Fruit fly (Drosophila melanogaster) whole organism, embryonic: ENCODE measurements around the gene CG45105.
A peak's percentile ranks its signal among the peaks of the same experiment; 100 is the strongest.

Source experiments
- Atf3 ChIP-seq: fragments of 200-800 bp; sonication (Bioruptor generic); optimal IDR thresholded peaks from 3 replicates; lab custom pipeline; 2016; ENCODE audit warnings: missing biosample characterization, missing genetic modification characterization
- Bdp1 ChIP-seq: fragments of 200-800 bp; sonication (Bioruptor generic); optimal IDR thresholded peaks from 3 replicates; lab custom pipeline; 2016; ENCODE audit warnings: missing biosample characterization, missing genetic modification characterization
- BtbVII ChIP-seq: fragments of 200-800 bp; sonication (Bioruptor generic); optimal IDR thresholded peaks from 3 replicates; lab custom pipeline; 2017; ENCODE audit warnings: missing biosample characterization, mild to moderate bottlenecking, missing genetic modification characterization
- CG10654 ChIP-seq: fragments of 200-800 bp; sonication (Bioruptor generic); optimal IDR thresholded peaks from 2 replicates; lab custom pipeline; 2016; ENCODE audit warnings: missing biosample characterization, missing genetic modification characterization
- CG11504 ChIP-seq: fragments of 200-800 bp; sonication (Bioruptor generic); optimal IDR thresholded peaks from 3 replicates; lab custom pipeline; 2019; ENCODE audit warnings: missing biosample characterization, mild to moderate bottlenecking, missing genetic modification characterization, moderate library complexity
- CG12155 ChIP-seq: fragments of 200-800 bp; sonication (Bioruptor generic); optimal IDR thresholded peaks from 3 replicates; lab custom pipeline; 2016; ENCODE audit warnings: missing biosample characterization, missing genetic modification characterization
- CG12219 ChIP-seq: fragments of 200-800 bp; sonication (Bioruptor generic); optimal IDR thresholded peaks from 3 replicates; lab custom pipeline; 2018; ENCODE audit warnings: missing biosample characterization, mild to moderate bottlenecking, missing genetic modification characterization
- CG15011 ChIP-seq: fragments of 200-800 bp; sonication (Bioruptor generic); optimal IDR thresholded peaks from 3 replicates; lab custom pipeline; 2018; ENCODE audit warnings: missing biosample characterization, mild to moderate bottlenecking, missing genetic modification characterization
- CG1603 ChIP-seq: fragments of 200-800 bp; sonication (Bioruptor generic); optimal IDR thresholded peaks from 2 replicates; lab custom pipeline; 2019; ENCODE audit warnings: missing biosample characterization, mild to moderate bottlenecking, missing genetic modification characterization, moderate library complexity
- CG2116 ChIP-seq: fragments of 200-800 bp; sonication (Bioruptor generic); optimal IDR thresholded peaks from 3 replicates; lab custom pipeline; 2018; ENCODE audit warnings: missing biosample characterization, mild to moderate bottlenecking, missing genetic modification characterization
- CG3163 ChIP-seq: fragments of 200-800 bp; sonication (Bioruptor generic); optimal IDR thresholded peaks from 3 replicates; lab custom pipeline; 2016; ENCODE audit warnings: missing biosample characterization, missing genetic modification characterization
- CG34224 ChIP-seq: fragments of 200-800 bp; sonication (Bioruptor generic); IDR thresholded peaks from 3 replicates; pipeline ENCODE4 v1.3.6; 2022; ENCODE audit warnings: missing biosample characterization, missing genetic modification characterization; ENCODE audit not compliant: partially characterized antibody
- CG4328 ChIP-seq: fragments of 200-800 bp; sonication (Bioruptor generic); optimal IDR thresholded peaks from 3 replicates; lab custom pipeline; 2017; ENCODE audit warnings: missing biosample characterization, missing genetic modification reagents, missing genetic modification characterization
- CG4707 ChIP-seq: fragments of 200-800 bp; sonication (Bioruptor generic); optimal IDR thresholded peaks from 2 replicates; lab custom pipeline; 2018; ENCODE audit warnings: missing biosample characterization, mild to moderate bottlenecking, missing genetic modification characterization, moderate library complexity
- CG6175 ChIP-seq: fragments of 200-800 bp; sonication (Bioruptor generic); IDR thresholded peaks from 3 replicates; pipeline ENCODE4 v1.3.6; 2022; ENCODE audit warnings: missing biosample characterization, missing genetic modification characterization
- CG7928 ChIP-seq: fragments of 200-800 bp; sonication (Bioruptor generic); optimal IDR thresholded peaks from 2 replicates; lab custom pipeline; 2017; ENCODE audit warnings: missing biosample characterization, mild to moderate bottlenecking, missing genetic modification characterization
- CG7987 ChIP-seq: fragments of 200-800 bp; sonication (Bioruptor generic); optimal IDR thresholded peaks from 2 replicates; lab custom pipeline; 2018; ENCODE audit warnings: missing biosample characterization, mild to moderate bottlenecking, missing genetic modification characterization, moderate library complexity
- CG8478 ChIP-seq: fragments of >200 bp; optimal IDR thresholded peaks from 2 replicates; lab custom pipeline; 2018
- CG8944 ChIP-seq: fragments of 200-800 bp; sonication (Bioruptor generic); optimal IDR thresholded peaks from 3 replicates; lab custom pipeline; 2016; ENCODE audit warnings: missing biosample characterization, missing genetic modification characterization
- CG9932 ChIP-seq: fragments of 200-800 bp; sonication (Bioruptor generic); IDR thresholded peaks from 2 replicates; pipeline ENCODE4 v1.3.6; 2022; ENCODE audit warnings: missing biosample characterization, missing genetic modification characterization
- CHES-1-like ChIP-seq: fragments of 200-800 bp; sonication (Bioruptor generic); optimal IDR thresholded peaks from 2 replicates; lab custom pipeline; 2016; ENCODE audit warnings: missing biosample characterization, missing genetic modification characterization
- Dfd ChIP-seq, 2 experiments: fragments of >200 bp; optimal IDR thresholded peaks; 2 replicates each; lab custom pipeline; 2017; ENCODE audit warnings: missing biosample characterization in 2 of 2, missing genetic modification characterization in 2 of 2
- Doc2 ChIP-seq: fragments of 200-800 bp; sonication (Bioruptor generic); IDR thresholded peaks from 2 replicates; pipeline ENCODE4 v1.3.6; 2022; ENCODE audit warnings: missing biosample characterization, missing genetic modification characterization
- E2f2 ChIP-seq: fragments of 200-800 bp; sonication (Bioruptor generic); IDR thresholded peaks from 2 replicates; pipeline ENCODE4 v1.3.6; 2022; ENCODE audit warnings: missing biosample characterization, missing genetic modification characterization
- Elba2 ChIP-seq: fragments of 200-800 bp; sonication (Bioruptor generic); optimal IDR thresholded peaks from 3 replicates; lab custom pipeline; 2016; ENCODE audit warnings: missing biosample characterization, missing genetic modification characterization
- Gsc ChIP-seq: fragments of 200-800 bp; sonication (Bioruptor generic); IDR thresholded peaks from 2 replicates; pipeline ENCODE4 v1.3.6; 2022; ENCODE audit warnings: missing biosample characterization, missing genetic modification characterization
- Kr ChIP-seq: fragments of 200-800 bp; sonication (Bioruptor generic); optimal IDR thresholded peaks from 2 replicates; lab custom pipeline; 2017; ENCODE audit warnings: missing biosample characterization, mild to moderate bottlenecking, missing genetic modification characterization
- Lpt ChIP-seq: fragments of >200 bp; optimal IDR thresholded peaks from 2 replicates; lab custom pipeline; 2018; ENCODE audit warnings: missing biosample characterization, missing genetic modification characterization
- Med ChIP-seq: fragments of 200-800 bp; sonication (Bioruptor generic); peaks from one replicate; lab custom pipeline; 2016; ENCODE audit warnings: missing biosample characterization, missing genetic modification characterization, mild to moderate bottlenecking, inconsistent platforms, moderate library complexity
- Stat92E ChIP-seq, 3 experiments: fragments of >200 bp in 2 of 3; fragments of 200-800 bp in 1 of 3; sonication (Bioruptor generic) in 1 of 3; optimal IDR thresholded peaks; 2 replicates each; lab custom pipeline; 2017 to 2019; ENCODE audit warnings: missing biosample characterization in 3 of 3, missing genetic modification characterization in 3 of 3, mild to moderate bottlenecking in 1 of 3, moderate library complexity in 1 of 3
- Trl ChIP-seq, 3 experiments: fragments of >200 bp in 2 of 3; fragments of 200-800 bp in 1 of 3; sonication (Bioruptor generic) in 1 of 3; optimal IDR thresholded peaks; 2 replicates in 1 of 3; 3 replicates in 2 of 3; lab custom pipeline; 2016 to 2017; ENCODE audit warnings: missing biosample characterization in 1 of 3, missing genetic modification characterization in 1 of 3
- al ChIP-seq: fragments of 200-800 bp; sonication (Bioruptor generic); IDR thresholded peaks from 2 replicates; pipeline ENCODE4 v1.3.6; 2022; ENCODE audit warnings: missing biosample characterization, missing genetic modification characterization
- br ChIP-seq: fragments of >200 bp; optimal IDR thresholded peaks from 2 replicates; lab custom pipeline; 2017
- bsh ChIP-seq, 2 experiments: fragments of 200-800 bp; sonication (Bioruptor generic); optimal IDR thresholded peaks; 2 replicates each; lab custom pipeline; 2017 to 2018; ENCODE audit warnings: mild to moderate bottlenecking in 2 of 2, missing biosample characterization in 2 of 2, missing genetic modification characterization in 2 of 2, moderate library complexity in 1 of 2
- cato ChIP-seq: fragments of 200-800 bp; sonication (Bioruptor generic); optimal IDR thresholded peaks from 2 replicates; lab custom pipeline; 2016; ENCODE audit warnings: missing biosample characterization, missing genetic modification characterization, borderline replicate concordance
- chinmo ChIP-seq: fragments of 200-800 bp; sonication (Bioruptor generic); IDR thresholded peaks from 4 replicates; pipeline ENCODE4 v1.3.6; 2022; ENCODE audit warnings: missing biosample characterization, missing genetic modification characterization; ENCODE audit not compliant: partially characterized antibody
- ci ChIP-seq: fragments of 200-800 bp; sonication (Bioruptor generic); IDR thresholded peaks from 3 replicates; pipeline ENCODE4 v1.3.6; 2022; ENCODE audit warnings: missing biosample characterization, missing genetic modification characterization
- dan ChIP-seq: fragments of 200-800 bp; sonication (Bioruptor generic); IDR thresholded peaks from 2 replicates; pipeline ENCODE4 v1.3.6; 2022; ENCODE audit warnings: missing biosample characterization, missing genetic modification characterization
- dm ChIP-seq: fragments of 200-800 bp; sonication (Bioruptor generic); optimal IDR thresholded peaks from 3 replicates; lab custom pipeline; 2016; ENCODE audit warnings: missing biosample characterization, missing genetic modification characterization
- fd3F ChIP-seq: fragments of 200-800 bp; sonication (Bioruptor generic); optimal IDR thresholded peaks from 2 replicates; lab custom pipeline; 2018; ENCODE audit warnings: missing biosample characterization, mild to moderate bottlenecking, missing genetic modification characterization, moderate library complexity
- gsb ChIP-seq: fragments of 200-800 bp; sonication (Bioruptor generic); IDR thresholded peaks from 2 replicates; pipeline ENCODE4 v1.3.6; 2022; ENCODE audit warnings: missing biosample characterization, missing genetic modification characterization
- hb ChIP-seq: fragments of 200-800 bp; sonication (Bioruptor generic); IDR thresholded peaks from 3 replicates; pipeline ENCODE4 v1.3.6; 2022; ENCODE audit warnings: missing biosample characterization, missing genetic modification characterization; ENCODE audit not compliant: partially characterized antibody
- ind ChIP-seq: fragments of 200-800 bp; sonication (Bioruptor generic); optimal IDR thresholded peaks from 3 replicates; lab custom pipeline; 2016; ENCODE audit warnings: missing biosample characterization, missing genetic modification characterization
- luna ChIP-seq: fragments of 200-800 bp; sonication (Bioruptor generic); optimal IDR thresholded peaks from 2 replicates; lab custom pipeline; 2016; ENCODE audit warnings: missing biosample characterization, missing genetic modification characterization
- mirr ChIP-seq: fragments of 200-800 bp; sonication (Bioruptor generic); optimal IDR thresholded peaks from 3 replicates; lab custom pipeline; 2018; ENCODE audit warnings: missing biosample characterization, mild to moderate bottlenecking, missing genetic modification characterization
- pho ChIP-seq: fragments of 200-800 bp; sonication (Bioruptor generic); optimal IDR thresholded peaks from 2 replicates; lab custom pipeline; 2016; ENCODE audit warnings: missing biosample characterization, missing genetic modification characterization
- phol ChIP-seq: fragments of 200-800 bp; sonication (Bioruptor generic); optimal IDR thresholded peaks from 3 replicates; lab custom pipeline; 2018; ENCODE audit warnings: missing biosample characterization, mild to moderate bottlenecking, missing genetic modification characterization, moderate library complexity
- psq ChIP-seq: fragments of 200-800 bp; sonication (Bioruptor generic); optimal IDR thresholded peaks from 2 replicates; lab custom pipeline; 2017; ENCODE audit warnings: missing biosample characterization, missing genetic modification characterization
- schlank ChIP-seq: fragments of 200-800 bp; sonication (Bioruptor generic); optimal IDR thresholded peaks from 2 replicates; lab custom pipeline; 2018; ENCODE audit warnings: missing biosample characterization, mild to moderate bottlenecking, missing genetic modification characterization
- unc-4 ChIP-seq: fragments of 200-800 bp; sonication (Bioruptor generic); IDR thresholded peaks from 2 replicates; pipeline ENCODE4 v1.3.6; 2022; ENCODE audit warnings: missing biosample characterization, missing genetic modification characterization; ENCODE audit not compliant: partially characterized antibody
- wdn ChIP-seq: fragments of 200-800 bp; sonication (Bioruptor generic); IDR thresholded peaks from 2 replicates; pipeline ENCODE4 v1.3.6; 2022; ENCODE audit warnings: missing biosample characterization, missing genetic modification characterization

CG45105 gene

DNA sequence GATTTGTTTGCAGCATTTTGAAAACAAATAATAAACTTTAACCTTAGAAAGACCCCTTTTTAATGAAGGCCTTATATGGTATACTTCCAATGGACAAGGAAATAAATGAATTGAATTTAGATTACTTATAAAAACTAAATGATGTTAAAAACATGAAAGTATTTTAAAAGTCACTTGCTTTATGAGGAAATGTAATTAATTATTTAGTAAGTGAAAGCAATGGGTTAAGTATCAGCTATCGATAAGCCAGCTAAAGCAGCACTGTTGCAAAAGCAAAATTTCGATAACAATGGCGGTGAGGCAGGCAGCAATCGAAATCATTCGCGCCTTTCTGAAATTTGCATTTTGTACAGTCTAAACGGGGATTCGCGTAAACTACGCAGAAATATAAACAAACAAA is 47.4 kb upstream of the CG45105 start, which contains the start of the genes CG32856 and Rbf2 (continued):
- TF ChIP-seq wdn (GFP tag; lab: Robert Waterston, UW) (peak; percentile 70), CG4328 (GFP tag; lab: Kevin White, UChicago) (no peak), Doc2 (GFP tag; lab: Robert Waterston, UW) (no peak), CG9932 (peak; percentile 94), Kr (peak; percentile 27), Gsc (no peak), schlank (peak; percentile 6), CG10654 (peak; percentile 37), cato (GFP tag; lab: Kevin White, UChicago) (peak; percentile 38), Trl (optimal IDR thresholded peaks at IDR 0.05; lab: Kevin White, UChicago) (no peak), Trl (GFP tag; optimal IDR thresholded peaks at IDR 0.05; lab: Kevin White, UChicago) (peak; percentile 54), pho (peak; percentile 83), CG7987 (GFP tag; lab: Kevin White, UChicago) (no peak), dm (GFP tag; lab: Kevin White, UChicago) (peak; percentile 71), Atf3 (GFP tag; lab: Kevin White, UChicago) (peak; percentile 61), fd3F (peak; percentile 85), bsh (GFP tag; optimal IDR thresholded peaks at IDR 0.05; lab: Kevin White, UChicago) (peak; percentile 59 to 85), Med (GFP tag; lab: Kevin White, UChicago) (peak; percentile 95), CG11504 (tag; lab: Kevin White, UChicago) (no peak), CG4707 (GFP tag; lab: Kevin White, UChicago) (peak; percentile 50), ci (GFP tag; lab: Robert Waterston, UW) (no peak; the same call in 2 of the 3 replicates), unc-4 (GFP tag; lab: Robert Waterston, UW) (peak; percentile 73), al (GFP tag; lab: Robert Waterston, UW) (no peak), ind (GFP tag; lab: Kevin White, UChicago) (peak; percentile 65), luna (GFP tag; lab: Kevin White, UChicago) (peak; percentile 50), CG34224 (peak; percentile 75), CG2116 (GFP tag; lab: Kevin White, UChicago) (peak; percentile 99), CG3163 (no peak), CG8944 (GFP tag; lab: Kevin White, UChicago) (peak; percentile 16), hb (GFP tag; lab: Robert Waterston, UW) (peak; percentile 89), CHES-1-like (GFP tag; lab: Kevin White, UChicago) (peak; percentile 81), CG1603 (peak; percentile 87), Stat92E (GFP tag; optimal IDR thresholded peaks at IDR 0.05; lab: Kevin White, UChicago) (peak in 1 of 3 experiments; percentile 0), chinmo (GFP tag; lab: Robert Waterston, UW) (0 out of 4 replicates have a peak, but pooled peaks have one; percentile 68), CG12155 (GFP tag; lab: Kevin White, UChicago) (peak; percentile 88), br (lab: Kevin White, UChicago) (no peak), Bdp1 (GFP tag; lab: Kevin White, UChicago) (no peak), CG6175 (no peak), Elba2 (GFP tag; lab: Kevin White, UChicago) (peak; percentile 61), psq (GFP tag; lab: Kevin White, UChicago) (peak; percentile 46), Dfd (GFP tag; optimal IDR thresholded peaks at IDR 0.05; lab: Kevin White, UChicago) (no peak), gsb (GFP tag; lab: Robert Waterston, UW) (no peak), dan (GFP tag; lab: Robert Waterston, UW) (no peak), CG8478 (lab: Kevin White, UChicago) (no peak), Lpt (GFP tag; lab: Kevin White, UChicago) (no peak), mirr (GFP tag; lab: Kevin White, UChicago) (no peak), CG15011 (GFP tag; lab: Kevin White, UChicago) (no peak), CG7928 (GFP tag; lab: Kevin White, UChicago) (no peak), BtbVII (GFP tag; lab: Kevin White, UChicago) (no peak), E2f2 (peak; percentile 91), CG12219 (GFP tag; lab: Kevin White, UChicago) (peak; percentile 63), phol (tag; lab: Kevin White, UChicago) (peak; percentile 97)
